Fruit fly (Drosophila melanogaster): Measurements from ENCODE around the gene phol.

phol gene

DNA sequence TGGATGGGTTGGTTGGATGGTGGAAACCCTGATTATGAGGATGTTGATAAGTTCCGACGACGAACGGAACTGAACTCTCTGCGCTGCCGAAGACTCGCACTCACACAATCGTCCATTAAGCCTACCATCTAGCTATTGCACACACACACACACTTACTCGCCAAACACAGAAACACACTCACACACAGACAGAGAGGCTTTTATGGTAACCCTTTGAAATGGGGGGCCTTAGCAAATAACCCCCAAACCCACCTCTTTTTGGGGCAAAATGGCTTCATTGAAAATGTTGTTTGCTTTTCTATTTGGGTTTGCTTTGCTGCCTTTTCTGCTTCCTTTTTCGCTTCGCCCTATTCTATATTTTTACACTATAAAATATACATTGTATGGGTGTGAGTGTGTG is 13.0 kb upstream of the phol start:
- no peak for TF ChIP-seq CG9948 (tag; optimal IDR thresholded peaks at IDR 0.05)
- no peak for TF ChIP-seq Ets98B (GFP tag; IDR thresholded peaks at IDR 0.05)
- TF ChIP-seq CG4496 (GFP tag; IDR thresholded peaks at IDR 0.05) = no peak
- no peak for TF ChIP-seq fd96Ca (GFP tag; IDR thresholded peaks at IDR 0.05)
- TF ChIP-seq CG17806 (tag; optimal IDR thresholded peaks at IDR 0.05) = no peak
- no peak for TF ChIP-seq CG8159 (tag; optimal IDR thresholded peaks at IDR 0.05)
- no peak for TF ChIP-seq CG15710 (tag; optimal IDR thresholded peaks at IDR 0.05)
- TF ChIP-seq CG12605 (GFP tag; IDR thresholded peaks at IDR 0.05) = no peak
- no peak for TF ChIP-seq Snoo (tag; optimal IDR thresholded peaks at IDR 0.05)
- no peak for TF ChIP-seq gl (tag; optimal IDR thresholded peaks at IDR 0.05)
- no peak for TF ChIP-seq CG14655 (GFP tag; optimal IDR thresholded peaks at IDR 0.05)
- no peak for TF ChIP-seq EcR (GFP tag; optimal IDR thresholded peaks at IDR 0.05)
- TF ChIP-seq CG13204 (GFP tag; optimal IDR thresholded peaks at IDR 0.05) = no peak
- TF ChIP-seq rn (GFP tag; IDR thresholded peaks at IDR 0.05) = no peak

DNA sequence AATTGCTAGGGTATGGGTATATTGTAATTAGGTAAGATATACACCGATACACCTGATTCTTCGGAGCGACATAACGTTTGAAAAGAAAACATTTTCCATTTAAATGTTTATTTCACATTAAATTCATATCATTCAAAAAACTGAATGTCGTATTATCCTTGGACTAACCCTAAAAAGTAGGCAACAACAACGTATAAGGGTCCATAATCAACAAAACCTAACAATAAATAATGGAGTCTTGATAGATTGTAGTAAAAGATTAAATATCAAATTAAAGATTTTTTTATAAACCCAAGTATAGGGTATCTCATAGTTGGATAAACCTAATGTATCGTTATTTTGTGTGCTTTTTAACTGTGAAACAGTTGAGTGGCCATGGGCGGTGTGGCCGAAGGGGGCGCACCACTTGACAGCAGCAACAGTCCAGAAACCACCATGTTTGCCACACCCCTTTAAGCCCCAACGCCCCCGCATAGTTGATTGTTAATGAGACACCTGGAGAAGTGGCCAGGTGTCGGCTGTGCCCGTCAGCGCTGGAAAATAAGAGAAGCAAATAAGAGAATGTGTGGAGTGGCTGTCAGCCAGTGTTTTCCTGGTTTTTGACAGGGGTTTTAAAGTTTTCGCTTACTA is 12.3 kb upstream of the phol start:
- peak; percentile 18 for TF ChIP-seq CG8159 (tag; optimal IDR thresholded peaks at IDR 0.05)
- no peak for TF ChIP-seq CG8301 (tag; optimal IDR thresholded peaks at IDR 0.05)
- peak; percentile 10 for TF ChIP-seq CG9948 (tag; optimal IDR thresholded peaks at IDR 0.05)
- TF ChIP-seq Pif1A (GFP tag; optimal IDR thresholded peaks at IDR 0.05) = peak; percentile 27
- no peak for TF ChIP-seq CG34367 (tag; optimal IDR thresholded peaks at IDR 0.05)
- TF ChIP-seq fd96Ca (GFP tag; IDR thresholded peaks at IDR 0.05) = no peak

- peak; percentile 57 for TF ChIP-seq CG13204 (GFP tag; optimal IDR thresholded peaks at IDR 0.05)
- TF ChIP-seq CG4496 (GFP tag; IDR thresholded peaks at IDR 0.05) = peak; percentile 75
- no peak for TF ChIP-seq CG9948 (tag; optimal IDR thresholded peaks at IDR 0.05)
- TF ChIP-seq CG14655 (GFP tag; optimal IDR thresholded peaks at IDR 0.05) = no peak
- no peak for TF ChIP-seq CG8301 (tag; optimal IDR thresholded peaks at IDR 0.05)
- no peak for TF ChIP-seq rn (GFP tag; IDR thresholded peaks at IDR 0.05)
- no peak for TF ChIP-seq EcR (GFP tag; optimal IDR thresholded peaks at IDR 0.05)
- no peak for TF ChIP-seq Pif1B (GFP tag; optimal IDR thresholded peaks at IDR 0.05)
- TF ChIP-seq Pif1A (GFP tag; optimal IDR thresholded peaks at IDR 0.05) = peak; percentile 59
- no peak for TF ChIP-seq D1 (tag; optimal IDR thresholded peaks at IDR 0.05)
- TF ChIP-seq CG32121 (GFP tag; IDR thresholded peaks at IDR 0.05) = peak; percentile 43; the same call in 1 of the 2 replicates
- TF ChIP-seq CG34367 (tag; optimal IDR thresholded peaks at IDR 0.05) = peak; percentile 26
- no peak for TF ChIP-seq CG10348 (GFP tag; IDR thresholded peaks at IDR 0.05)
- no peak for TF ChIP-seq CG17806 (tag; optimal IDR thresholded peaks at IDR 0.05)
- peak; percentile 64 for TF ChIP-seq gl (tag; optimal IDR thresholded peaks at IDR 0.05)
- TF ChIP-seq CG8159 (tag; optimal IDR thresholded peaks at IDR 0.05) = no peak
- peak; percentile 80 for TF ChIP-seq Ets98B (GFP tag; IDR thresholded peaks at IDR 0.05)
- peak; percentile 12 for TF ChIP-seq Snoo (tag; optimal IDR thresholded peaks at IDR 0.05)
- TF ChIP-seq CG15710 (tag; optimal IDR thresholded peaks at IDR 0.05) = peak; percentile 35
- peak; percentile 72; the same call in 1 of the 2 replicates for TF ChIP-seq CG12605 (GFP tag; IDR thresholded peaks at IDR 0.05)
- TF ChIP-seq fd96Ca (GFP tag; IDR thresholded peaks at IDR 0.05) = peak; percentile 69
Measured at dm6 chr3L:9467763-9468206, 11.7 kb upstream of the phol start.

DNA sequence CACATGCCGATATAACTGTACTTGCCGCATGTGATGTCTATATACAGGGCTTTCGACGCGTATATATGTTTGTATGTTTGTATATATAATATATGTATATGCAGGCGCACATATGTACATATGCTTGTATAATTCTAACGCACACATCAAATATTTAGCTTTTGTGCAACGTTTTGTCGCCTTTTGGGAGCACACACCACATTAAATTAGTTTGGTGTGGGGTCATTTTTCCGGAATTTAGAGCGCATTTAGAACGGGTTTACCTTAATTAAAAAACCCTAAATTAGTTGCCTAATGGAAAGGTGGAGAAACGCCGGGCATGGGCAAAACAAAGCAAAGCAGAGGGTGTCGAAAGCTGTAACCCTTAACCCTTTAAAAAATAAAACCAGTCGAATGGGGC is 11.2 kb upstream of the phol start:
- TF ChIP-seq EcR (GFP tag; optimal IDR thresholded peaks at IDR 0.05) (no peak), CG34367 (tag; optimal IDR thresholded peaks at IDR 0.05) (no peak), Ets98B (GFP tag; IDR thresholded peaks at IDR 0.05) (no peak), fd96Ca (GFP tag; IDR thresholded peaks at IDR 0.05) (no peak), CG8301 (tag; optimal IDR thresholded peaks at IDR 0.05) (no peak), CG17806 (tag; optimal IDR thresholded peaks at IDR 0.05) (no peak), CG8159 (tag; optimal IDR thresholded peaks at IDR 0.05) (no peak), CG4496 (GFP tag; IDR thresholded peaks at IDR 0.05) (no peak), CG32121 (GFP tag; IDR thresholded peaks at IDR 0.05) (no peak), Snoo (tag; optimal IDR thresholded peaks at IDR 0.05) (no peak), gl (tag; optimal IDR thresholded peaks at IDR 0.05) (no peak), Pif1B (GFP tag; optimal IDR thresholded peaks at IDR 0.05) (no peak), CG13204 (GFP tag; optimal IDR thresholded peaks at IDR 0.05) (no peak), CG14655 (GFP tag; optimal IDR thresholded peaks at IDR 0.05) (no peak), Pif1A (GFP tag; optimal IDR thresholded peaks at IDR 0.05) (no peak)

dm6 chr3L:9466595-9466994 is 10.5 kb upstream of the phol start:
- TF ChIP-seq Pif1A (GFP tag; optimal IDR thresholded peaks at IDR 0.05) (no peak), D1 (tag; optimal IDR thresholded peaks at IDR 0.05) (no peak), Snoo (tag; optimal IDR thresholded peaks at IDR 0.05) (no peak), gl (tag; optimal IDR thresholded peaks at IDR 0.05) (no peak), CG34367 (tag; optimal IDR thresholded peaks at IDR 0.05) (no peak), CG14655 (GFP tag; optimal IDR thresholded peaks at IDR 0.05) (peak; percentile 41), CG15710 (tag; optimal IDR thresholded peaks at IDR 0.05) (peak; percentile 7), CG9948 (tag; optimal IDR thresholded peaks at IDR 0.05) (peak; percentile 34), CG32121 (GFP tag; IDR thresholded peaks at IDR 0.05) (no peak), CG4496 (GFP tag; IDR thresholded peaks at IDR 0.05) (no peak), CG10348 (GFP tag; IDR thresholded peaks at IDR 0.05) (no peak), CG8301 (tag; optimal IDR thresholded peaks at IDR 0.05) (peak; percentile 1), Ets98B (GFP tag; IDR thresholded peaks at IDR 0.05) (no peak), fd96Ca (GFP tag; IDR thresholded peaks at IDR 0.05) (no peak), Pif1B (GFP tag; optimal IDR thresholded peaks at IDR 0.05) (no peak), CG13204 (GFP tag; optimal IDR thresholded peaks at IDR 0.05) (no peak), CG12605 (GFP tag; IDR thresholded peaks at IDR 0.05) (no peak), rn (GFP tag; IDR thresholded peaks at IDR 0.05) (no peak), CG17806 (tag; optimal IDR thresholded peaks at IDR 0.05) (peak; percentile 26), CG8159 (tag; optimal IDR thresholded peaks at IDR 0.05) (peak; percentile 50), EcR (GFP tag; optimal IDR thresholded peaks at IDR 0.05) (no peak)

Data from whole organism, pupa.